Worm (Caenorhabditis elegans): ENCODE results near the gene F45H10.5.

DNA sequence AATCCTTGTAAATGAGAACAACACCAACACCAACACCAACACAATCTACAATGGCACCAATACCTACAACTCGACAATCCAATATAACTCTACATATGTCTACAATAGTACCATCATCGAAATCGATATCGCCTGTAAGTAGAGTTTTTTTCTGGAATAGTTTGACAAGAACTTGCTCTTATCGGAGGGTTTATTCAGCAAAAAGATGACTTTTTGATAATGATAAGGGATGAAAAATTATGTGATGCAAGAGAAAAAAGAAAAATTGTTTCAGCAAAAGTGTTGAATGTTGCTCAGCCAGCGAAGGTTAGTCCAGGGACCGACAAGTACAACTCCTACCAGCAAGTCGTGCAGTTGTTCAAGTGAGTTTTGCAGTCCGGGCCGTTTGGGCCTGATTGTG, 6.9 kb downstream of the F45H10.5 start:
- TF ChIP-seq dao-5 (tag; optimal IDR thresholded peaks at IDR 0.05) (no peak), him-1 (tag; optimal IDR thresholded peaks at IDR 0.05) (no peak)
